Worm (Caenorhabditis elegans) whole organism, late embryonic: Measurements from ENCODE around the gene hrg-4.

ENCODE experiments used
- C08G9.2 ChIP-seq: sonication (generic microtip); optimal IDR thresholded peaks from 2 replicates; lab custom pipeline; 2016; ENCODE audit warnings: mild to moderate bottlenecking, missing genetic modification characterization, moderate library complexity, missing compliant biosample characterization
- C38D4.7 ChIP-seq: fragments of 200-800 bp; sonication (Bioruptor generic); optimal IDR thresholded peaks from 2 replicates; lab custom pipeline; 2018; ENCODE audit warnings: mild to moderate bottlenecking, missing genetic modification characterization, moderate library complexity, missing compliant biosample characterization
- K09A11.1 ChIP-seq: sonication (generic microtip); optimal IDR thresholded peaks from 2 replicates; lab custom pipeline; 2017; ENCODE audit warnings: antibody characterized with exemption, mild to moderate bottlenecking, missing genetic modification characterization, missing compliant biosample characterization; ENCODE audit not compliant: insufficient read depth
- T23F11.4 ChIP-seq: fragments of 200-800 bp; sonication (Bioruptor generic); optimal IDR thresholded peaks from 2 replicates; lab custom pipeline; 2018; ENCODE audit warnings: mild to moderate bottlenecking, missing genetic modification characterization, missing compliant biosample characterization
- ama-1 ChIP-seq: fragments of 150-350 bp; optimal IDR thresholded peaks from 2 replicates; lab custom pipeline; 2014
- ceh-14 ChIP-seq: sonication (generic microtip); optimal IDR thresholded peaks from 2 replicates; lab custom pipeline; 2016; ENCODE audit warnings: missing genotype, missing genetic modification characterization, missing compliant biosample characterization
- ceh-18 ChIP-seq: sonication (generic microtip); optimal IDR thresholded peaks from 2 replicates; lab custom pipeline; 2016; ENCODE audit warnings: missing genetic modification characterization, missing compliant biosample characterization
- ceh-19 ChIP-seq: fragments of 200-800 bp; sonication (Bioruptor generic); optimal IDR thresholded peaks from 2 replicates; lab custom pipeline; 2018; ENCODE audit warnings: mild to moderate bottlenecking, missing genetic modification characterization, missing compliant biosample characterization
- ceh-2 ChIP-seq: sonication (generic microtip); optimal IDR thresholded peaks from 2 replicates; lab custom pipeline; 2016; ENCODE audit warnings: missing genotype, missing genetic modification characterization, missing compliant biosample characterization
- ceh-24 ChIP-seq: sonication (generic microtip); optimal IDR thresholded peaks from 2 replicates; lab custom pipeline; 2016; ENCODE audit warnings: mild to moderate bottlenecking, missing genetic modification characterization, missing compliant biosample characterization
- ceh-30 ChIP-seq: fragments of 150-350 bp; optimal IDR thresholded peaks from 2 replicates; lab custom pipeline; 2014; ENCODE audit warnings: missing biosample characterization, missing genetic modification characterization
- ceh-31 ChIP-seq: sonication (generic microtip); optimal IDR thresholded peaks from 2 replicates; lab custom pipeline; 2016; ENCODE audit warnings: missing genetic modification characterization, missing compliant biosample characterization
- ceh-34 ChIP-seq: sonication (generic microtip); optimal IDR thresholded peaks from 2 replicates; lab custom pipeline; 2016; ENCODE audit warnings: mild to moderate bottlenecking, missing genetic modification characterization, missing compliant biosample characterization
- ceh-48 ChIP-seq: sonication (generic microtip); optimal IDR thresholded peaks from 2 replicates; lab custom pipeline; 2016; ENCODE audit warnings: missing genetic modification characterization, inconsistent platforms, missing compliant biosample characterization
- ceh-9 ChIP-seq: sonication (generic microtip); optimal IDR thresholded peaks from 2 replicates; lab custom pipeline; 2016; ENCODE audit warnings: mild to moderate bottlenecking, missing genetic modification characterization, inconsistent platforms, missing compliant biosample characterization
- che-1 ChIP-seq: sonication (generic microtip); optimal IDR thresholded peaks from 2 replicates; lab custom pipeline; 2016; ENCODE audit warnings: mild to moderate bottlenecking, missing genetic modification characterization, missing compliant biosample characterization
- dve-1 ChIP-seq: sonication (generic microtip); optimal IDR thresholded peaks from 2 replicates; lab custom pipeline; 2017; ENCODE audit warnings: antibody characterized with exemption, mild to moderate bottlenecking, missing genetic modification characterization, missing compliant biosample characterization
- elt-2 ChIP-seq: sonication (generic microtip); optimal IDR thresholded peaks from 2 replicates; lab custom pipeline; 2016; ENCODE audit warnings: missing genetic modification reagents, missing genetic modification characterization, missing compliant biosample characterization
- ets-4 ChIP-seq: sonication (generic microtip); optimal IDR thresholded peaks from 2 replicates; lab custom pipeline; 2016; ENCODE audit warnings: missing genetic modification characterization, missing compliant biosample characterization
- fax-1 ChIP-seq: sonication (generic microtip); optimal IDR thresholded peaks from 2 replicates; lab custom pipeline; 2016; ENCODE audit warnings: missing genotype, missing genetic modification characterization, missing compliant biosample characterization
- gmeb-2 ChIP-seq: sonication (generic microtip); optimal IDR thresholded peaks from 2 replicates; lab custom pipeline; 2016; ENCODE audit warnings: missing genetic modification characterization, inconsistent platforms, missing compliant biosample characterization
- hlh-30 ChIP-seq: sonication (generic microtip); optimal IDR thresholded peaks from 2 replicates; lab custom pipeline; 2017; ENCODE audit warnings: antibody characterized with exemption, missing genetic modification characterization, missing compliant biosample characterization; ENCODE audit not compliant: insufficient read depth
- lim-6 ChIP-seq: sonication (generic microtip); optimal IDR thresholded peaks from 2 replicates; lab custom pipeline; 2016; ENCODE audit warnings: missing genetic modification characterization, missing compliant biosample characterization
- madf-2 ChIP-seq: sonication (generic microtip); optimal IDR thresholded peaks from 2 replicates; lab custom pipeline; 2017; ENCODE audit warnings: missing genetic modification characterization, missing compliant biosample characterization
- nfya-1 ChIP-seq: sonication (generic microtip); optimal IDR thresholded peaks from 2 replicates; lab custom pipeline; 2017; ENCODE audit warnings: missing genetic modification characterization, mild to moderate bottlenecking, missing compliant biosample characterization, antibody characterized with exemption, moderate library complexity
- npax-4 ChIP-seq: sonication (generic microtip); optimal IDR thresholded peaks from 2 replicates; lab custom pipeline; 2016; ENCODE audit warnings: missing genetic modification characterization, missing compliant biosample characterization
- odd-2 ChIP-seq: sonication (generic microtip); optimal IDR thresholded peaks from 2 replicates; lab custom pipeline; 2017; ENCODE audit warnings: antibody characterized with exemption, mild to moderate bottlenecking, missing genetic modification characterization, missing compliant biosample characterization
- pat-9 ChIP-seq: fragments of 200-800 bp; sonication (Bioruptor generic); optimal IDR thresholded peaks from 2 replicates; lab custom pipeline; 2018; ENCODE audit warnings: mild to moderate bottlenecking, missing genetic modification characterization, moderate library complexity, missing compliant biosample characterization
- pax-1 ChIP-seq: fragments of 150-350 bp; optimal IDR thresholded peaks from 2 replicates; lab custom pipeline; 2014; ENCODE audit warnings: missing biosample characterization, missing genetic modification characterization
- pqm-1 ChIP-seq: sonication (generic microtip); optimal IDR thresholded peaks from 2 replicates; lab custom pipeline; 2016; ENCODE audit warnings: missing genetic modification characterization, missing compliant biosample characterization
- pros-1 ChIP-seq: fragments of 150-350 bp; optimal IDR thresholded peaks from 2 replicates; lab custom pipeline; 2014; ENCODE audit warnings: missing biosample characterization, missing genetic modification reagents, missing genetic modification characterization
- ref-2 ChIP-seq: sonication (generic microtip); optimal IDR thresholded peaks from 2 replicates; lab custom pipeline; 2016; ENCODE audit warnings: missing genetic modification characterization, missing compliant biosample characterization
- rnt-1 ChIP-seq: sonication (generic microtip); optimal IDR thresholded peaks from 2 replicates; lab custom pipeline; 2016; ENCODE audit warnings: missing genetic modification characterization, missing compliant biosample characterization
- sox-2 ChIP-seq: fragments of 200-800 bp; sonication (Bioruptor generic); IDR thresholded peaks from 2 replicates; pipeline ENCODE4 v1.3.6; 2022; ENCODE audit warnings: missing genetic modification reagents, missing genetic modification characterization, missing compliant biosample characterization
- sox-4 ChIP-seq: sonication (generic microtip); optimal IDR thresholded peaks from 2 replicates; lab custom pipeline; 2017; ENCODE audit warnings: mild to moderate bottlenecking, missing genetic modification characterization, inconsistent platforms, missing compliant biosample characterization
- syd-9 ChIP-seq: sonication (generic microtip); optimal IDR thresholded peaks from 2 replicates; lab custom pipeline; 2016; ENCODE audit warnings: mild to moderate bottlenecking, missing genetic modification characterization, moderate library complexity, missing compliant biosample characterization
- tbx-2 ChIP-seq: sonication (generic microtip); optimal IDR thresholded peaks from 2 replicates; lab custom pipeline; 2016; ENCODE audit warnings: missing genetic modification characterization, missing compliant biosample characterization
- ttx-3 ChIP-seq: sonication (generic microtip); optimal IDR thresholded peaks from 2 replicates; lab custom pipeline; 2016; ENCODE audit warnings: missing genetic modification reagents, missing genetic modification characterization, missing compliant biosample characterization
- unc-42 ChIP-seq: sonication (generic microtip); optimal IDR thresholded peaks from 2 replicates; lab custom pipeline; 2016; ENCODE audit warnings: missing genotype, missing genetic modification characterization, missing compliant biosample characterization
- unc-55 ChIP-seq: sonication (generic microtip); optimal IDR thresholded peaks from 2 replicates; lab custom pipeline; 2017; ENCODE audit warnings: missing biosample characterization, missing genetic modification reagents, missing genetic modification characterization
- unc-86 ChIP-seq: sonication (generic microtip); optimal IDR thresholded peaks from 2 replicates; lab custom pipeline; 2016; ENCODE audit warnings: missing genetic modification characterization, missing compliant biosample characterization
- ztf-16 ChIP-seq: sonication (generic microtip); optimal IDR thresholded peaks from 2 replicates; lab custom pipeline; 2017; ENCODE audit warnings: missing genetic modification characterization, missing compliant biosample characterization

Gene hrg-4

ce11 chrIV:11030117-11030516 is 676 bp downstream of the hrg-4 start:
- TF ChIP-seq pat-9 (no peak), madf-2 (tag; lab: Kevin White, UChicago) (no peak), lim-6 (no peak), ztf-16 (tag; lab: Kevin White, UChicago) (no peak), ceh-34 (tag; lab: Kevin White, UChicago) (no peak), unc-55 (no peak), ref-2 (tag; lab: Kevin White, UChicago) (no peak), ttx-3 (tag; lab: Kevin White, UChicago) (no peak), che-1 (tag; lab: Kevin White, UChicago) (no peak), ceh-2 (tag; lab: Kevin White, UChicago) (no peak), gmeb-2 (tag; lab: Kevin White, UChicago) (no peak), ceh-48 (no peak), npax-4 (tag; lab: Kevin White, UChicago) (no peak), C38D4.7 (GFP tag; lab: Kevin White, UChicago) (no peak), ceh-31 (no peak), unc-42 (tag; lab: Kevin White, UChicago) (no peak), C08G9.2 (tag; lab: Kevin White, UChicago) (no peak)

- TF ChIP-seq ceh-24 (tag; lab: Kevin White, UChicago) (no peak), ceh-19 (GFP tag; lab: Kevin White, UChicago) (no peak), ceh-30 (no peak), ztf-16 (tag; lab: Kevin White, UChicago) (no peak)
Observed at ce11 chrIV:11029412-11029811, 1.4 kb downstream of the hrg-4 start, which contains the start of gene hrg-5. TSS of gene hrg-5 (minus strand) at chrIV:11029428.

ce11 chrIV:11027560-11027959 is 3.2 kb downstream of the hrg-4 start:
- peak; percentile 69 for TF ChIP-seq ama-1 (lab: Kevin White, UChicago)
- TF ChIP-seq ceh-34 (tag; lab: Kevin White, UChicago), result peak; percentile 51
- peak; percentile 77 for TF ChIP-seq pros-1 (tag; lab: Kevin White, UChicago)
- TF ChIP-seq ttx-3 (tag; lab: Kevin White, UChicago), result peak; percentile 20
- no peak for TF ChIP-seq sox-4 (tag; lab: Kevin White, UChicago)
- peak; percentile 79 for TF ChIP-seq ceh-31
- peak; percentile 27 for TF ChIP-seq syd-9 (tag; lab: Kevin White, UChicago)
- no peak for TF ChIP-seq npax-4 (tag; lab: Kevin White, UChicago)
- TF ChIP-seq ref-2 (tag; lab: Kevin White, UChicago), result peak; percentile 66
- TF ChIP-seq dve-1 (tag; lab: Kevin White, UChicago), result peak; percentile 6
- TF ChIP-seq K09A11.1 (tag; lab: Kevin White, UChicago), result peak; percentile 37
- peak; percentile 33 for TF ChIP-seq ets-4 (tag; lab: Kevin White, UChicago)
- TF ChIP-seq ceh-2 (tag; lab: Kevin White, UChicago), result peak; percentile 26
- no peak for TF ChIP-seq ceh-18 (tag; lab: Kevin White, UChicago)
- peak; percentile 39 for TF ChIP-seq C08G9.2 (tag; lab: Kevin White, UChicago)
- TF ChIP-seq madf-2 (tag; lab: Kevin White, UChicago), result no peak
- TF ChIP-seq ceh-48, result no peak
- TF ChIP-seq elt-2 (tag; lab: Kevin White, UChicago), result peak; percentile 21
- TF ChIP-seq pqm-1 (tag; lab: Kevin White, UChicago), result no peak
- peak; percentile 68 for TF ChIP-seq rnt-1
- TF ChIP-seq ztf-16 (tag; lab: Kevin White, UChicago), result peak; percentile 30
- peak; percentile 11 for TF ChIP-seq T23F11.4 (GFP tag; lab: Kevin White, UChicago)
- no peak for TF ChIP-seq odd-2 (tag; lab: Kevin White, UChicago)
- peak; percentile 53 for TF ChIP-seq tbx-2 (tag; lab: Kevin White, UChicago)
- TF ChIP-seq ceh-24 (tag; lab: Kevin White, UChicago), result no peak
- peak; percentile 92 for TF ChIP-seq unc-55
- TF ChIP-seq ceh-14 (tag; lab: Kevin White, UChicago), result no peak
- TF ChIP-seq nfya-1, result peak; percentile 77
- TF ChIP-seq unc-86 (tag; lab: Kevin White, UChicago), result no peak
- no peak for TF ChIP-seq ceh-9 (tag; lab: Kevin White, UChicago)
- TF ChIP-seq pax-1, result peak; percentile 77
- TF ChIP-seq sox-2 (GFP tag; lab: Robert Waterston, UW), result 0 out of 2 replicates have a peak, but pooled peaks have one; percentile 23
- TF ChIP-seq hlh-30 (tag; lab: Kevin White, UChicago), result peak; percentile 26
- peak; percentile 42 for TF ChIP-seq fax-1 (tag; lab: Kevin White, UChicago)
- TF ChIP-seq pat-9, result no peak
